Worm (Caenorhabditis elegans) whole organism, early embryonic: ENCODE results near the gene sdz-26.
"Not testable (repeated sequence)": the region's sequence is repeated elsewhere in the genome, so short reads cannot be mapped to it uniquely, and the experiment has no call there.

ENCODE experiments used
- B0310.2 ChIP-seq: sonication (generic microtip); optimal IDR thresholded peaks from 2 replicates; lab custom pipeline; 2016; ENCODE audit warnings: mild to moderate bottlenecking, missing genetic modification characterization, missing compliant biosample characterization
- F13C5.2 ChIP-seq: sonication (generic microtip); optimal IDR thresholded peaks from 2 replicates; lab custom pipeline; 2017; ENCODE audit warnings: mild to moderate bottlenecking, missing genetic modification characterization, inconsistent platforms, missing compliant biosample characterization
- aly-1 ChIP-seq: sonication (generic microtip); optimal IDR thresholded peaks from 2 replicates; lab custom pipeline; 2016; ENCODE audit warnings: missing genetic modification characterization, missing compliant biosample characterization
- ama-1 ChIP-seq: fragments of 150-350 bp; optimal IDR thresholded peaks from 2 replicates; lab custom pipeline; 2014
- ceh-13 ChIP-seq: fragments of 200-800 bp; sonication (Bioruptor generic); optimal IDR thresholded peaks from 2 replicates; lab custom pipeline; 2018; ENCODE audit warnings: mild to moderate bottlenecking, missing genetic modification characterization, missing compliant biosample characterization
- ceh-36 ChIP-seq: sonication (generic microtip); optimal IDR thresholded peaks from 2 replicates; lab custom pipeline; 2016; ENCODE audit warnings: missing genetic modification characterization, inconsistent platforms, missing compliant biosample characterization
- ets-7 ChIP-seq: sonication (generic microtip); optimal IDR thresholded peaks from 2 replicates; lab custom pipeline; 2016; ENCODE audit warnings: missing genotype, missing genetic modification characterization, missing compliant biosample characterization
- flt-1 ChIP-seq: fragments of 200-800 bp; sonication (Bioruptor generic); IDR thresholded peaks from 2 replicates; pipeline ENCODE4 v1.3.6; 2022; ENCODE audit warnings: missing genetic modification characterization, missing compliant biosample characterization
- hmbx-1 ChIP-seq: sonication (generic microtip); optimal IDR thresholded peaks from 2 replicates; lab custom pipeline; 2016; ENCODE audit warnings: mild to moderate bottlenecking, missing genetic modification characterization, missing compliant biosample characterization
- hmg-4 ChIP-seq: fragments of 200-800 bp; sonication (Bioruptor generic); optimal IDR thresholded peaks from 2 replicates; lab custom pipeline; 2018; ENCODE audit warnings: mild to moderate bottlenecking, missing genetic modification characterization, missing compliant biosample characterization
- hnd-1 ChIP-seq: sonication (generic microtip); optimal IDR thresholded peaks from 2 replicates; lab custom pipeline; 2016; ENCODE audit warnings: missing genetic modification characterization, missing compliant biosample characterization
- pes-1 ChIP-seq: fragments of 200-800 bp; sonication (Bioruptor generic); IDR thresholded peaks from 2 replicates; pipeline ENCODE4 v1.3.6; 2022; ENCODE audit warnings: missing genetic modification reagents, missing genetic modification characterization, missing compliant biosample characterization
- scrt-1 ChIP-seq: fragments of 200-800 bp; sonication (Bioruptor generic); IDR thresholded peaks from 2 replicates; pipeline ENCODE4 v1.3.6; 2022; ENCODE audit warnings: missing genetic modification characterization, missing compliant biosample characterization
- sea-1 ChIP-seq: fragments of 200-800 bp; sonication (Bioruptor generic); conservative IDR thresholded peaks from 2 replicates; pipeline ENCODE4 v1.3.6; 2022; ENCODE audit warnings: missing genetic modification characterization, missing compliant biosample characterization
- tbx-11 ChIP-seq: fragments of 200-800 bp; sonication (Bioruptor generic); IDR thresholded peaks from 2 replicates; pipeline ENCODE4 v1.3.6; 2022; ENCODE audit warnings: missing genetic modification characterization, missing compliant biosample characterization
- tbx-37 ChIP-seq: fragments of 200-800 bp; sonication (Bioruptor generic); conservative IDR thresholded peaks from 2 replicates; pipeline ENCODE4 v1.3.6; 2022; ENCODE audit warnings: missing genetic modification reagents, missing genetic modification characterization, missing compliant biosample characterization
- tra-4 ChIP-seq: sonication (generic microtip); optimal IDR thresholded peaks from 2 replicates; lab custom pipeline; 2017; ENCODE audit warnings: missing genetic modification characterization, missing compliant biosample characterization

sdz-26 gene

DNA sequence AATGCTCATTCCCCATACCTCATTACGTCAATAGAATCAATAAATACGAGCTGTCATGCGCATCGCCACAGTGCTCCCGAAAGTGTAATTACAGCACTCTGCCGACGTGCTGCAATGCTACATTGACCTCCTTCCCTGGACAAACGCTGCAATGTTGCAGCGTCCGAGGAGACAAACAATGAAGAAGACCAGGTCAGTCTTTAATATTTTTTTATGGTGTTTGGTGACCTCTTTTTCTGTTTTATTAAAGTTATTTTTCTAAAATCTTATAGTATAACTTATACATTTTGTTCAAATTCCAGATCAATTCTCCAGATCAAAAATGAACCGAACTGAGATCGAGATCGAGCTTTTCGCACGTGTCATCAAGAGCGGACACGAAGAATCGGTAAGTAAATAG is at the start of gene sdz-26:
TSS of gene sdz-26 (plus strand) at position 301 of the 400 bp plus-strand sequence.
- no peak for TF ChIP-seq tbx-37 (GFP tag; lab: Robert Waterston, UW)

DNA sequence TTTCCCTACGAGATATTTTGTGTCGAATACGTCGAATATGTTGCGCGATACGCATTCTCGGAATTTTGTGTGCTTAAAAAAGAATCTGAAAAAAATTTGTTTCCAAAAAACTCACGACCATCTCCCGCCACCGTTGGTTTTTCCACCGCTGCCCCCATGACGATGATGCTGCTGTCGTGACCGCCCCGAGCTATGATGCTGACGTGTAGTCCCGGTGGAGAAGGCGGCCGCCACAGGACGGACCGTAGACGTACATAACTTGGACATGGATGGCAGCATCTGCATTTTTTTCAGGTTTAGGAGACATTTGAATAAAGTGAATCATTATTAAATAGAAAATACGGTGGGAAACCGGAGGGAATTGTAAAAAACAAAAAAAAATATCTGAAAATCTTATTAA is 37.4 kb upstream of the sdz-26 start, which contains the start of gene ddl-3:
TSS of gene ddl-3 (minus strand) at position 289 of the 400 bp plus-strand sequence.
- not testable (repeated sequence) for TF ChIP-seq aly-1 (tag; lab: Kevin White, UChicago); hmg-4 (GFP tag; lab: Kevin White, UChicago); B0310.2 (tag; lab: Kevin White, UChicago)

DNA sequence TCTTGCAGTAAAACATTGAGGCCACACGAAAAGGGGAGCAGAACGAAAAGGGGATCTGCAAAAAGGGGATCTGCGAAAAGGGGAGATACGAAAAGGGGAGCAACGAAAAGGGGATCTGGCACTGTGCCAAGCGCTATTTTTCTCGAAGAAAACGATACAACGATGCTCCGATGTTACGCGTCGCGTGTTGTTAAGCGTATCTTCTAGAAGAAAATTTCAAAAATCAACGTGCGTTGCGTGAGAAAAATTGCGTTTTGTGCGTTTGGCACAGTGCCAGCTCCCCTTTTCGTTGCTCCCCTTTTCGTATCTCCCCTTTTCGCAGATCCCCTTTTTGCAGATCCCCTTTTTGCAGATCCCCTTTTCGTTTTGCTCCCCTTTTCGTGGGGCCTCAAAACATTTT is 35.3 kb upstream of the sdz-26 start, which contains the start of gene Y54G11A.9:
TSS of gene Y54G11A.9 (minus strand) at position 196 of the 400 bp plus-strand sequence.
- not testable (repeated sequence) for TF ChIP-seq tbx-37 (GFP tag; lab: Robert Waterston, UW); sea-1 (GFP tag; lab: Robert Waterston, UW); hnd-1 (tag; lab: Kevin White, UChicago)

DNA sequence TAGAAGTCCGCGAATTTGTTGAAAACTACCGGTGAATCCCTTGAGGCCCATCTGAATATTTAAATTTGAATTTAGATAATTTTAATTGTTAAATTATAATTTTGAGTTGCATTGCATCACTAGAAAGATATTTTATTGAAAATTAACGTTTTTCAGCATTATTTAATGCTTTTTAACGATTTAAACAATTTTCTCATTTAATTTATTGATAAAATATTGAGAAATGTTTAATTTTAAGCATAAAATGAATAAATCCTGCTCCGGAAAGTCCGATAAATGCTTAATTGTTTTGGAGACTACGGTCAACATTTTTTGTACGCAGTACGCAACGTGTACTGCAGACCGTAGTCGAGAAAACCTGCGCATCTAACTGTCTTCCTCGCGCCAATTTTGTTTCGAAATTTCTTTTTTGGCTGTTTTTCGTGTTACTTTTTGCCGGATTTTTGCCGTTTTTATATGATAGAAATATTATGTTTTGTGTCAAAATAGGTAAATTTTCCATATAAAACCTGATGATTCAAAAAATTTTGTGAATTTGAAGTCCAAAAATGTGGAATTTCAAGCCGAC is 32.1 kb upstream of the sdz-26 start, which contains the start of the genes Y54G11A.17, lin-7 and elof-1:
TSS of gene Y54G11A.17 (minus strand) at position 51 of the 568 bp plus-strand sequence.
TSS of gene lin-7 (minus strand) at position 51 of the 568 bp plus-strand sequence.
TSS of gene elof-1 (plus strand) at position 383 of the 568 bp plus-strand sequence.
- TF ChIP-seq pes-1 (GFP tag; lab: Robert Waterston, UW) (peak; percentile 34; the same call in 1 of the 2 replicates), hmbx-1 (tag; lab: Kevin White, UChicago) (no peak), hmg-4 (GFP tag; lab: Kevin White, UChicago) (no peak), B0310.2 (tag; lab: Kevin White, UChicago) (no peak), ama-1 (no peak), tbx-11 (GFP tag; lab: Robert Waterston, UW) (no peak), tbx-37 (GFP tag; lab: Robert Waterston, UW) (peak; percentile 34; the same call in 1 of the 2 replicates), F13C5.2 (peak; percentile 61), aly-1 (tag; lab: Kevin White, UChicago) (no peak), sea-1 (GFP tag; lab: Robert Waterston, UW) (no peak), hnd-1 (tag; lab: Kevin White, UChicago) (no peak), flt-1 (GFP tag; lab: Robert Waterston, UW) (no peak), scrt-1 (no peak), tra-4 (tag; lab: Kevin White, UChicago) (no peak), ets-7 (tag; lab: Kevin White, UChicago) (no peak), ceh-13 (no peak), ceh-36 (no peak)

DNA sequence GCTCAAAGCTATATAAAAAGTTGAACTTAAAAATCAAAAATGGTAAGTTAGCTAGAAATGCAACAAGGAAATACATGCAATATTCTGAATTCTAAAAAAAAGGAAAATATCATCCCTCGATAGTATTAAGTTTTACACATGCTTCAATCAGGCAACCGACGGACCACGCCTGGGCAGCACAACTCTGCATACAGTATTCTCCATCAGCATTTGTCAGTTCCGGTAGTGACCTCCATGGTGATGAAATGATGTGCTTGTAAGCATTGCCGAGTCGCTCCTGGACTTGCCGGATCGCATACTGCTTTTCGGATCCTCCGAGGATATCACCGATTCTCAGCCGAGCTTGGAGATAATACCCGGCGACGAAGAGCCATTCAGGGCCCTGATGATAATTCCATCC is 30.8 kb upstream of the sdz-26 start:
- TF ChIP-seq pes-1 (GFP tag; lab: Robert Waterston, UW): no peak
- 0 out of 2 replicates have a peak, but pooled peaks have one; percentile 7 for TF ChIP-seq sea-1 (GFP tag; lab: Robert Waterston, UW)
- TF ChIP-seq tra-4 (tag; lab: Kevin White, UChicago): no peak
- no peak for TF ChIP-seq ama-1

DNA sequence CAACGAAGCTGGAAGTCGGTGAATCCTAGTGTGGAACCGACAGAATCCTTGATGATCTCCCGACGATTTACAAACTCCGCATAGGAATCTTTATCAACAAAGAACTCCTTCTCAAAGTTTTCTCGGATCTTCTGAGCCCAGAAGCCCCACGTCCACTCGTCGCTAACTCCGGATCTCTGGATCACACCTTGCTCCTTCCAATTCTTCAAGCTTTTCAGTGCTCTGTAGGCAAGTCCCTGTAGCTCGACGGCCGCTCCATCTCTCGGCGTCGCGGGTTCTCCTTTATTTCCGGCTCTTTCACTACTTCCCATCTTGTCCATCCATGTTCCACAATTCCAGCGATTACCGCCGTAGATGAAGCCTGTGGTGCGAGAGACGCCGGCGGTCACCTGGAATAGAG is 30.2 kb upstream of the sdz-26 start:
- no peak for TF ChIP-seq sea-1 (GFP tag; lab: Robert Waterston, UW)
- no peak for TF ChIP-seq ceh-36
- TF ChIP-seq pes-1 (GFP tag; lab: Robert Waterston, UW): no peak
- no peak for TF ChIP-seq scrt-1
- TF ChIP-seq tra-4 (tag; lab: Kevin White, UChicago): no peak
- no peak for TF ChIP-seq hmg-4 (GFP tag; lab: Kevin White, UChicago)
- no peak for TF ChIP-seq F13C5.2
- TF ChIP-seq B0310.2 (tag; lab: Kevin White, UChicago): no peak
- no peak for TF ChIP-seq aly-1 (tag; lab: Kevin White, UChicago)
- no peak for TF ChIP-seq ama-1
- TF ChIP-seq hmbx-1 (tag; lab: Kevin White, UChicago): no peak
- TF ChIP-seq tbx-11 (GFP tag; lab: Robert Waterston, UW): no peak
- no peak for TF ChIP-seq flt-1 (GFP tag; lab: Robert Waterston, UW)
- no peak for TF ChIP-seq ceh-13

DNA sequence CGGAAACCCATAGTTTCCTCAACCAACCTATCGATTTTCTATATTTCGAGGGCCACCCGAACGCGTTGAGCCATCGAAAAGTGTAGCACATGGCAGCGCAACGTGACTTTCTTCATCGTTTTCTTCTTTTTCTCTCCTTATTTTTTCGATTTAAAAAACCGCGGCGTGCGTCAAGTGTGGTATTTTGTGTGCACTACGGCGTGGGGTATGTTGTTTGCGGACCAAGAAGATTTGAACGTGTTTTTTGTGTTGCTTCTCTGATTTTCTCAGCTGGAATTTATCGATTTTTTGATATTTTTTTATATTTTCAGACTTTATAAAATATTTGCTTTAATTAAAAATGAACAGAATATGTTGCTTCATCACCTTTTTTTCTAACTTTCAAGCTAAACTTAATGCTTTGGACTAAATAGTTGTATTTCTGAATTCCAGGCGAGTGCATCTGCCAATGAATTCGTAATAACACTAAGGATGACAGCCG is 23.6 kb upstream of the sdz-26 start, which contains the start of the genes agl-1 and pfs-2:
TSS of gene agl-1 (minus strand) at position 178 of the 481 bp plus-strand sequence.
TSS of gene pfs-2 (plus strand) at position 431 of the 481 bp plus-strand sequence.
- TF ChIP-seq B0310.2 (tag; lab: Kevin White, UChicago): no peak
- TF ChIP-seq hmg-4 (GFP tag; lab: Kevin White, UChicago): no peak
- TF ChIP-seq aly-1 (tag; lab: Kevin White, UChicago): no peak
- TF ChIP-seq hmbx-1 (tag; lab: Kevin White, UChicago): no peak
- peak; percentile 59 for TF ChIP-seq pes-1 (GFP tag; lab: Robert Waterston, UW)
- no peak for TF ChIP-seq tra-4 (tag; lab: Kevin White, UChicago)
- TF ChIP-seq ceh-36: no peak
- TF ChIP-seq tbx-37 (GFP tag; lab: Robert Waterston, UW): no peak
- no peak for TF ChIP-seq tbx-11 (GFP tag; lab: Robert Waterston, UW)
- TF ChIP-seq scrt-1: 0 out of 2 replicates have a peak, but pooled peaks have one; percentile 52
- TF ChIP-seq sea-1 (GFP tag; lab: Robert Waterston, UW): 0 out of 2 replicates have a peak, but pooled peaks have one; percentile 12
- 0 out of 2 replicates have a peak, but pooled peaks have one; percentile 47 for TF ChIP-seq flt-1 (GFP tag; lab: Robert Waterston, UW)
- no peak for TF ChIP-seq ama-1
- peak; percentile 66 for TF ChIP-seq F13C5.2
- no peak for TF ChIP-seq hnd-1 (tag; lab: Kevin White, UChicago)
- TF ChIP-seq ets-7 (tag; lab: Kevin White, UChicago): no peak
- TF ChIP-seq ceh-13: no peak
